Worm (Caenorhabditis elegans) whole organism, L1 larva: Measurements from ENCODE around the gene neg-1.
A peak's percentile ranks its signal among the peaks of the same experiment; 100 is the strongest.
"Not testable (repeated sequence)": the region's sequence is repeated elsewhere in the genome, so short reads cannot be mapped to it uniquely, and the experiment has no call there.

ENCODE experiments used
- ceh-88 ChIP-seq: fragments of 200-800 bp; sonication (Bioruptor generic); IDR thresholded peaks from 2 replicates; pipeline ENCODE4 v1.3.6; 2022; ENCODE audit warnings: missing genetic modification characterization, missing compliant biosample characterization
- dpl-1 ChIP-seq, 3 experiments: fragments of 150-350 bp in 2 of 3; sonication (generic microtip) in 1 of 3; optimal IDR thresholded peaks; 2 replicates each; lab custom pipeline; 2014 to 2017; ENCODE audit warnings: missing biosample characterization in 3 of 3, missing genetic modification characterization in 3 of 3, missing genetic modification reagents in 3 of 3
- dsc-1 ChIP-seq: sonication (generic microtip); optimal IDR thresholded peaks from 2 replicates; lab custom pipeline; 2016; ENCODE audit warnings: mild to moderate bottlenecking, missing genetic modification characterization, missing compliant biosample characterization
- efl-1 ChIP-seq, 4 experiments: fragments of 150-350 bp; optimal IDR thresholded peaks in 3 of 4; peaks in 1 of 4; 1 replicate in 1 of 4; 2 replicates in 3 of 4; lab custom pipeline; 2014; ENCODE audit warnings: missing biosample characterization in 2 of 4, missing genetic modification characterization in 2 of 4, missing genetic modification reagents in 2 of 4
- egl-13 ChIP-seq: sonication (generic microtip); optimal IDR thresholded peaks from 2 replicates; lab custom pipeline; 2016; ENCODE audit warnings: missing genotype, missing genetic modification reagents, missing genetic modification characterization, missing compliant biosample characterization
- elt-2 ChIP-seq: sonication (generic microtip); optimal IDR thresholded peaks from 2 replicates; lab custom pipeline; 2016; ENCODE audit warnings: missing genetic modification characterization, mild to moderate bottlenecking, inconsistent platforms, missing compliant biosample characterization, missing genetic modification reagents
- elt-3 ChIP-seq, 6 experiments: fragments of 150-350 bp in 1 of 6; sonication (generic microtip); optimal IDR thresholded peaks; 2 replicates each; lab custom pipeline; 2017 to 2018; ENCODE audit warnings: missing biosample characterization in 6 of 6, missing genetic modification characterization in 6 of 6, inconsistent platforms in 1 of 6
- fkh-8 ChIP-seq: sonication (generic microtip); optimal IDR thresholded peaks from 2 replicates; lab custom pipeline; 2016; ENCODE audit warnings: mild to moderate bottlenecking, missing genetic modification characterization, missing compliant biosample characterization
- grh-1 ChIP-seq: fragments of 200-800 bp; sonication (Bioruptor generic); IDR thresholded peaks from 2 replicates; pipeline ENCODE4 v1.3.6; 2022; ENCODE audit warnings: missing genetic modification reagents, missing genetic modification characterization, missing compliant biosample characterization
- hlh-17 ChIP-seq: fragments of 200-800 bp; sonication (Bioruptor generic); optimal IDR thresholded peaks from 2 replicates; lab custom pipeline; 2018; ENCODE audit warnings: missing genetic modification characterization, mild to moderate bottlenecking, missing compliant biosample characterization, moderate library complexity, borderline replicate concordance
- isw-1 ChIP-seq: fragments of 200-800 bp; sonication (Bioruptor generic); IDR thresholded peaks from 2 replicates; pipeline ENCODE4 v1.3.6; 2022; ENCODE audit warnings: missing genetic modification characterization, missing compliant biosample characterization
- lin-13 ChIP-seq: fragments of 150-350 bp; optimal IDR thresholded peaks from 2 replicates; lab custom pipeline; 2014; ENCODE audit warnings: missing biosample characterization, missing genetic modification reagents, missing genetic modification characterization
- lin-15B ChIP-seq: fragments of 150-350 bp; sonication (generic microtip); optimal IDR thresholded peaks from 3 replicates; lab custom pipeline; 2014; ENCODE audit warnings: missing biosample characterization, missing genetic modification characterization
- lin-35 ChIP-seq, 2 experiments: fragments of 150-350 bp; optimal IDR thresholded peaks; 2 replicates each; lab custom pipeline; 2014; ENCODE audit warnings: missing biosample characterization in 2 of 2, missing genetic modification characterization in 2 of 2, missing genetic modification reagents in 2 of 2
- lsy-2 ChIP-seq, 2 experiments: fragments of 150-350 bp; optimal IDR thresholded peaks; 2 replicates each; lab custom pipeline; 2014; ENCODE audit warnings: missing biosample characterization in 2 of 2, missing genetic modification characterization in 2 of 2
- mab-9 ChIP-seq: fragments of 200-800 bp; sonication (Bioruptor generic); IDR thresholded peaks from 2 replicates; pipeline ENCODE4 v1.3.6; 2022; ENCODE audit warnings: missing genetic modification reagents, missing genetic modification characterization, missing compliant biosample characterization
- nhr-11 ChIP-seq: fragments of 150-350 bp; optimal IDR thresholded peaks from 2 replicates; lab custom pipeline; 2014; ENCODE audit warnings: missing biosample characterization, missing genetic modification characterization
- nhr-47 ChIP-seq: sonication (generic microtip); optimal IDR thresholded peaks from 2 replicates; lab custom pipeline; 2016; ENCODE audit warnings: mild to moderate bottlenecking, missing genetic modification characterization, moderate library complexity, missing compliant biosample characterization
- nhr-71 ChIP-seq: sonication (generic microtip); optimal IDR thresholded peaks from 2 replicates; lab custom pipeline; 2016; ENCODE audit warnings: mild to moderate bottlenecking, missing genetic modification characterization, moderate library complexity, missing compliant biosample characterization
- nhr-77 ChIP-seq: fragments of 150-350 bp; optimal IDR thresholded peaks from 2 replicates; lab custom pipeline; 2014; ENCODE audit warnings: missing biosample characterization, missing genetic modification characterization
- nhr-90 ChIP-seq: sonication (generic microtip); optimal IDR thresholded peaks from 2 replicates; lab custom pipeline; 2016; ENCODE audit warnings: mild to moderate bottlenecking, missing genetic modification characterization, missing compliant biosample characterization; ENCODE audit not compliant: poor library complexity
- pqm-1 ChIP-seq: sonication (generic microtip); optimal IDR thresholded peaks from 3 replicates; lab custom pipeline; 2017; ENCODE audit warnings: missing biosample characterization, missing genetic modification characterization
- skn-1 ChIP-seq: fragments of 150-350 bp; optimal IDR thresholded peaks from 2 replicates; lab custom pipeline; 2014; ENCODE audit warnings: missing biosample characterization, missing genetic modification characterization
- sptf-1 ChIP-seq: fragments of 150-350 bp; optimal IDR thresholded peaks from 2 replicates; lab custom pipeline; 2014; ENCODE audit warnings: missing biosample characterization, missing genetic modification characterization
- tbx-2 ChIP-seq: sonication (generic microtip); optimal IDR thresholded peaks from 2 replicates; lab custom pipeline; 2016; ENCODE audit warnings: missing genetic modification characterization, missing compliant biosample characterization
- tlp-1 ChIP-seq: fragments of 150-350 bp; optimal IDR thresholded peaks from 2 replicates; lab custom pipeline; 2014; ENCODE audit warnings: missing biosample characterization, missing genetic modification characterization
- unc-130 ChIP-seq: fragments of 150-350 bp; optimal IDR thresholded peaks from 2 replicates; lab custom pipeline; 2017; ENCODE audit warnings: missing biosample characterization, missing genetic modification characterization, inconsistent platforms
- xbp-1 ChIP-seq: sonication (generic microtip); optimal IDR thresholded peaks from 2 replicates; lab custom pipeline; 2016; ENCODE audit warnings: missing genetic modification characterization, missing compliant biosample characterization
- zip-4 ChIP-seq: fragments of 200-800 bp; sonication (Bioruptor generic); optimal IDR thresholded peaks from 2 replicates; lab custom pipeline; 2018; ENCODE audit warnings: mild to moderate bottlenecking, missing genetic modification characterization, moderate library complexity, missing compliant biosample characterization

Gene neg-1

DNA sequence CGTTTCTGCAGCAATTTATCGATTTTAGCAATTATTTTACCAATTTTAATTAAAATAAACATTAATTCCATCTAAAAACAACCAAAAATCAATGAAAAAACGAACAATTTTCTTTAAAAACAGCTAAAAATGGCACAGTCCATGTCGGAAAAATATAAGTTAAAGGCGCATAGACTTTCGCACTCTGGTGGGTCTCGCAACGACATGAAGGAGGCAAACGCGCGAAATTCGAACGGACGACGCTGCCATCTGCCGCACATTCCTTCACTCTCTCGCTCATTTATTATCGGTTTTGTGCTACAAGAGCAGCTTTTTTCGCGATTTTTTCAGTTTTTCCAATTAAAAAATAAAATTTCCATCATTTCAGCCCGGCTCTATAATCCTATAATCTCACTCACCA is 27.9 kb downstream of the neg-1 start, which contains the start of gene mcm-7 (continued):
- peak; percentile 46 for TF ChIP-seq nhr-77 (tag; lab: Kevin White, UChicago)
- TF ChIP-seq nhr-71 (tag; lab: Kevin White, UChicago) = peak; percentile 68
- peak; percentile 43 for TF ChIP-seq unc-130 (tag; lab: Kevin White, UChicago)
- peak; percentile 33 for TF ChIP-seq lin-15B (tag; lab: Kevin White, UChicago)
- TF ChIP-seq, all 84 proteins: peak for 33

ce11 chrV:4346325-4346724 is 28.3 kb downstream of the neg-1 start, which contains the start of gene hpo-18:
hpo-18 (minus strand) TSS chrV:4346425.
- no peak for TF ChIP-seq tbx-2 (tag; lab: Kevin White, UChicago)
- no peak for TF ChIP-seq grh-1 (GFP tag; lab: Robert Waterston, UW)

DNA sequence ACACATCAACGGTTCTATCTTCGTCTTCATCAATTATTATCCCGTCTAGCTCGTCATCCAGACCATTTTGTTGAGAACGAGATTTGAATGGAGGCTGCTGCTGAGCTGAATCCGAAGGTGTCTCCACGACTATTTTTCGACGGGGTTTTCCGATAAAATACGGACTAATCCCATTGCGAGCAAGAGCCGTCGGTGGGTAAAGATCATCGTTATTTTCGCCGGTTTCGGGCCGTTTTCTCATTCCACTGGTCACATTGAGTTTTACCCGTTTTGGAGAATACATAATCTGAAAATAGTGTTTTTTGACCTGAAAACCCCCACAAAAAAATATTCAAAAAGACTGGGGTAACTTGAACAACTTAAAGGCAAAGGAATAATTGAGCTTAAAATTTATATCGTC is 29.0 kb downstream of the neg-1 start, which contains the start of gene figl-1:
Gene figl-1, minus strand, starts transcription at position 286 of the 400 bp plus-strand sequence.
- TF ChIP-seq dsc-1 = no peak
- peak; percentile 6 for TF ChIP-seq elt-2
- TF ChIP-seq unc-130 (tag; lab: Kevin White, UChicago) = no peak
- TF ChIP-seq efl-1 (optimal IDR thresholded peaks at IDR 0.05; lab: Kevin White, UChicago) = peak in 1 of 2 experiments; percentile 9
- peak in 1 of 2 experiments; percentile 86 for TF ChIP-seq efl-1 (GFP tag; optimal IDR thresholded peaks at IDR 0.05 in 1 of 2; lab: Kevin White, UChicago)
- no peak for TF ChIP-seq elt-3 (tag; optimal IDR thresholded peaks at IDR 0.05; lab: Kevin White, UChicago)
- TF ChIP-seq isw-1 (GFP tag; lab: Robert Waterston, UW) = no peak
- TF ChIP-seq zip-4 (GFP tag; lab: Kevin White, UChicago) = peak; percentile 0
- TF ChIP-seq nhr-71 (tag; lab: Kevin White, UChicago) = peak; percentile 7

DNA sequence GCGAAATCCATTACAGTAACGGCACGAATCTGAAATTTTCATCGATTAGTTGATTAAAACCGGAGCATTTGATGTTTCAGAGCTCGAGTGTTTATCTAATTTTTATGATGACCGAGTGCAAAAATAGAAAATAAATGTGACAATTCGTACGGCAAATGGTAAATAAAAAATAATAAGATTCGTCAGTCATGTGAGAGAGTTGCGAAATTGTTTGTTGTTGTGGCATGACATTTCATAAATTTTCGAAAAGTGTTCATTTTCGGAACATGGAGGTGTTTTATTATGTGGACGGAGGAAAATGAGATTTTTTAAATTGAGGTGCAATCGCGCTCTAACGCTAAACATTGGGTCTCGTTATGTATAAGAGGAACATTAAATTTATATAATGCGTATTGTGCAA is 32.9 kb downstream of the neg-1 start:
- TF ChIP-seq skn-1 (tag; lab: Kevin White, UChicago) (peak; percentile 13), mab-9 (GFP tag; lab: Robert Waterston, UW) (no peak)

DNA sequence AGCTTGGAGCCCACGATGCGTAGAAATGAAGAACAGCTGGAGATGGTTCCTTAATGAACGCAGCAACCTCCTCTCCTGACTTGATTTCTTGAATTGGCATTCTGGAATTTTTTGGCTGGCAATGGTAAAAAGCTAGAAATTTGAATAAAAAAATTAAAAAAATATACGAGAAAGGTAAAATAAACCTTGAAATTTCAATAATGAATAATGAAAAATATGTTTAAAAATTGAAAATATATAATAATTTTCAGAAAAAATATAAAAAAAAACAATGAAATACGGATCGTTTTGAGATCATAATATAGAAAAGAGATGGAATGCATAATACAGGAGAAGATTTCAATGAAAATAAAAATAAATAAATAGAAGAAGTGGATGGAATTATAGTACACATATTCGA is 33.5 kb downstream of the neg-1 start, which contains the start of gene glrx-3:
Gene glrx-3, minus strand, starts transcription at position 101 of the 400 bp plus-strand sequence.
- TF ChIP-seq nhr-90 = no peak
- TF ChIP-seq sptf-1 (tag; lab: Kevin White, UChicago) = no peak
- no peak for TF ChIP-seq ceh-88
- no peak for TF ChIP-seq fkh-8 (tag; lab: Kevin White, UChicago)
- TF ChIP-seq hlh-17 (GFP tag; lab: Kevin White, UChicago) = no peak

- TF ChIP-seq efl-1 (optimal IDR thresholded peaks at IDR 0.05; lab: Kevin White, UChicago) (peak; percentile 81 to 86), efl-1 (GFP tag; optimal IDR thresholded peaks at IDR 0.05 in 1 of 2; lab: Kevin White, UChicago) (peak; percentile 85 to 98), egl-13 (tag; lab: Kevin White, UChicago) (no peak), lsy-2 (tag; optimal IDR thresholded peaks at IDR 0.05; lab: Kevin White, UChicago) (peak in 1 of 2 experiments; percentile 2), xbp-1 (peak; percentile 8), lin-13 (GFP tag; lab: Kevin White, UChicago) (no peak), dpl-1 (GFP tag; optimal IDR thresholded peaks at IDR 0.05; lab: Kevin White, UChicago) (peak; percentile 35 to 80 (median 53)), nhr-47 (tag; lab: Kevin White, UChicago) (peak; percentile 12), lin-35 (GFP tag; optimal IDR thresholded peaks at IDR 0.05; lab: Kevin White, UChicago) (peak; percentile 60 to 68), nhr-71 (tag; lab: Kevin White, UChicago) (peak; percentile 3)
- TF ChIP-seq, all 84 proteins: peak for 7
Measured at ce11 chrV:4339479-4339878, 35.2 kb downstream of the neg-1 start.

DNA sequence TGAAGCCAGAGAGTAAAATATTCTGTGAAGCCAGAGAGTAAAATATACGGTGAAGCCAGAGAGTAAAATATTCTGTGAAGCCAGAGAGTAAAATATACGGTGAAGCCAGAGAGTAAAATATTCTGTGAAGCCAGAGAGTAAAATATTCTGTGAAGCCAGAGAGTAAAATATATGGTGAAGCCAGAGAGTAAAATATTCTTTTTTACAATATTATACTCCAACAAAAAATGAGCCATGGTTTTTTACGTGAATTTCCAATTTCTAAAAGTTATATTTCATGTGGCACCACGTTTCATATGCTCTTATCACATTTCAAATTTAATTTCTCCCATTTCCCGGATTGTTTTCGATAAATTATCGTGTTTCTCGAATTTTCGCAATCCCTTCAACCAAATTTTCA is 38.2 kb downstream of the neg-1 start, which contains the start of gene irld-1:
Gene irld-1, plus strand, starts transcription at position 301 of the 400 bp plus-strand sequence.
- TF ChIP-seq nhr-11, pqm-1, tlp-1 (tag; lab: Kevin White, UChicago): not testable (repeated sequence)
